Worm (Caenorhabditis elegans) whole organism, L4 larva: ENCODE data around the gene C17C3.3.
A peak's percentile ranks its signal among the peaks of the same experiment; 100 is the strongest.
"Not testable (repeated sequence)": the region's sequence is repeated elsewhere in the genome, so short reads cannot be mapped to it uniquely, and the experiment has no call there.

ENCODE experiments used
- F37D6.2 ChIP-seq: sonication (generic microtip); optimal IDR thresholded peaks from 2 replicates; lab custom pipeline; 2016; ENCODE audit warnings: mild to moderate bottlenecking, missing genetic modification characterization, missing compliant biosample characterization
- F44E2.7 ChIP-seq: fragments of 200-800 bp; sonication (Bioruptor generic); IDR thresholded peaks from 2 replicates; pipeline ENCODE4 v2.1.2; 2022; ENCODE audit warnings: missing genetic modification characterization, missing compliant biosample characterization
- R02D3.7 ChIP-seq: fragments of 150-350 bp; sonication (generic microtip); optimal IDR thresholded peaks from 3 replicates; lab custom pipeline; 2014; ENCODE audit warnings: missing biosample characterization, missing genetic modification characterization
- T20F7.1 ChIP-seq: fragments of 200-800 bp; sonication (Bioruptor generic); optimal IDR thresholded peaks from 2 replicates; lab custom pipeline; 2018; ENCODE audit warnings: mild to moderate bottlenecking, missing genetic modification characterization, missing compliant biosample characterization
- T26A8.4 ChIP-seq: fragments of 200-800 bp; sonication (Bioruptor generic); IDR thresholded peaks from 2 replicates; pipeline ENCODE4 v1.3.6; 2022; ENCODE audit warnings: missing genetic modification characterization, missing compliant biosample characterization
- aha-1 ChIP-seq: fragments of 150-350 bp; peaks from one replicate; lab custom pipeline; 2014; ENCODE audit warnings: missing biosample characterization, missing genetic modification characterization
- aly-2 ChIP-seq: sonication (generic microtip); optimal IDR thresholded peaks from 2 replicates; lab custom pipeline; 2018; ENCODE audit warnings: missing biosample characterization, missing genetic modification characterization
- daf-12 ChIP-seq: fragments of 150-350 bp; optimal IDR thresholded peaks from 2 replicates; lab custom pipeline; 2014; ENCODE audit warnings: missing biosample characterization, missing genetic modification reagents, missing genetic modification characterization
- daf-16 ChIP-seq, 3 experiments: sonication (generic microtip); optimal IDR thresholded peaks; 2 replicates each; lab custom pipeline; 2016 to 2017; ENCODE audit warnings: missing genetic modification characterization in 3 of 3, missing genetic modification reagents in 3 of 3, mild to moderate bottlenecking in 2 of 3, missing compliant biosample characterization in 2 of 3, missing biosample characterization in 1 of 3, moderate library complexity in 1 of 3
- daf-19 ChIP-seq: fragments of 200-800 bp; sonication (Bioruptor generic); conservative IDR thresholded peaks from 2 replicates; pipeline ENCODE4 v1.3.6; 2022; ENCODE audit warnings: missing genetic modification characterization, missing compliant biosample characterization
- dmd-6 ChIP-seq: fragments of 200-800 bp; sonication (Bioruptor generic); IDR thresholded peaks from 2 replicates; pipeline ENCODE4 v1.3.6; 2022; ENCODE audit warnings: missing genetic modification reagents, missing genetic modification characterization, missing compliant biosample characterization
- dmd-9 ChIP-seq: fragments of 200-800 bp; sonication (Bioruptor generic); IDR thresholded peaks from 2 replicates; pipeline ENCODE4 v1.3.6; 2022; ENCODE audit warnings: missing genetic modification reagents, missing genetic modification characterization, missing compliant biosample characterization
- dpl-1 ChIP-seq: fragments of 150-350 bp; optimal IDR thresholded peaks from 2 replicates; lab custom pipeline; 2014; ENCODE audit warnings: missing biosample characterization, missing genetic modification reagents, missing genetic modification characterization
- egl-27 ChIP-seq: sonication (generic microtip); optimal IDR thresholded peaks from 3 replicates; lab custom pipeline; 2017; ENCODE audit warnings: missing biosample characterization, missing genetic modification reagents, missing genetic modification characterization
- fkh-10 ChIP-seq: fragments of 150-350 bp; optimal IDR thresholded peaks from 2 replicates; lab custom pipeline; 2014; ENCODE audit warnings: missing biosample characterization, missing genetic modification reagents, missing genetic modification characterization
- fos-1 ChIP-seq: fragments of 150-350 bp; optimal IDR thresholded peaks from 2 replicates; lab custom pipeline; 2014; ENCODE audit warnings: missing biosample characterization, missing genetic modification characterization
- hlh-11 ChIP-seq: fragments of 200-800 bp; sonication (Bioruptor generic); optimal IDR thresholded peaks from 2 replicates; lab custom pipeline; 2018; ENCODE audit warnings: mild to moderate bottlenecking, missing genetic modification characterization, missing compliant biosample characterization
- hlh-30 ChIP-seq: sonication (generic microtip); optimal IDR thresholded peaks from 2 replicates; lab custom pipeline; 2017; ENCODE audit warnings: antibody characterized with exemption, mild to moderate bottlenecking, missing genetic modification characterization, missing compliant biosample characterization; ENCODE audit not compliant: insufficient read depth
- hmg-1.1 ChIP-seq: fragments of 200-800 bp; sonication (Bioruptor generic); IDR thresholded peaks from 2 replicates; pipeline ENCODE4 v1.3.6; 2022; ENCODE audit warnings: missing genetic modification reagents, missing genetic modification characterization, missing compliant biosample characterization
- jun-1 ChIP-seq: fragments of 150-350 bp; optimal IDR thresholded peaks from 2 replicates; lab custom pipeline; 2014; ENCODE audit warnings: missing biosample characterization, missing genetic modification reagents, missing genetic modification characterization
- lin-1 ChIP-seq: fragments of 200-800 bp; sonication (Bioruptor generic); IDR thresholded peaks from 2 replicates; pipeline ENCODE4 v1.3.6; 2022; ENCODE audit warnings: missing genetic modification reagents, missing genetic modification characterization, missing compliant biosample characterization
- lin-15B ChIP-seq: fragments of 150-350 bp; sonication (generic microtip); optimal IDR thresholded peaks from 3 replicates; lab custom pipeline; 2014; ENCODE audit warnings: missing biosample characterization, missing genetic modification characterization
- lin-29 ChIP-seq: fragments of 200-800 bp; sonication (Bioruptor generic); IDR thresholded peaks from 2 replicates; pipeline ENCODE4 v1.3.6; 2022; ENCODE audit warnings: missing genetic modification reagents, missing genetic modification characterization, missing compliant biosample characterization
- mes-2 ChIP-seq: sonication (generic microtip); optimal IDR thresholded peaks from 2 replicates; lab custom pipeline; 2016; ENCODE audit warnings: missing genotype, mild to moderate bottlenecking, missing genetic modification characterization, missing compliant biosample characterization; ENCODE audit not compliant: poor library complexity, severe bottlenecking
- nhr-10 ChIP-seq: fragments of 150-350 bp; optimal IDR thresholded peaks from 2 replicates; lab custom pipeline; 2014; ENCODE audit warnings: missing biosample characterization, missing genetic modification characterization
- nhr-102 ChIP-seq: sonication (generic microtip); optimal IDR thresholded peaks from 2 replicates; lab custom pipeline; 2016; ENCODE audit warnings: mild to moderate bottlenecking, missing genetic modification characterization, moderate library complexity, missing compliant biosample characterization
- nhr-237 ChIP-seq: sonication (generic microtip); optimal IDR thresholded peaks from 2 replicates; lab custom pipeline; 2017; ENCODE audit warnings: missing biosample characterization, missing genetic modification characterization
- nhr-41 ChIP-seq: fragments of 200-800 bp; sonication (Bioruptor generic); IDR thresholded peaks from 2 replicates; pipeline ENCODE4 v1.3.6; 2022; ENCODE audit warnings: missing genetic modification reagents, missing genetic modification characterization, missing compliant biosample characterization
- pha-4 ChIP-seq, 2 experiments: fragments of 150-350 bp in 1 of 2; fragments of 200-800 bp in 1 of 2; sonication (Bioruptor generic) in 1 of 2; IDR thresholded peaks in 1 of 2; optimal IDR thresholded peaks in 1 of 2; 2 replicates each; pipeline versions ENCODE4 v1.3.6 to Lab custom; 2014 to 2022; ENCODE audit warnings: missing genetic modification characterization in 2 of 2, missing genetic modification reagents in 2 of 2, missing biosample characterization in 1 of 2, missing compliant biosample characterization in 1 of 2
- rbr-2 ChIP-seq: sonication (generic microtip); optimal IDR thresholded peaks from 2 replicates; lab custom pipeline; 2016; ENCODE audit warnings: missing genotype, missing genetic modification characterization, missing compliant biosample characterization
- saeg-2 ChIP-seq: fragments of 200-800 bp; sonication (Bioruptor generic); IDR thresholded peaks from 2 replicates; pipeline ENCODE4 v1.3.6; 2022; ENCODE audit warnings: missing genetic modification reagents, missing genetic modification characterization, missing compliant biosample characterization
- sdz-12 ChIP-seq: fragments of 200-800 bp; sonication (Bioruptor generic); optimal IDR thresholded peaks from 2 replicates; lab custom pipeline; 2018; ENCODE audit warnings: mild to moderate bottlenecking, missing genetic modification characterization, missing compliant biosample characterization
- snpc-1.2 ChIP-seq: fragments of 200-800 bp; sonication (Bioruptor generic); IDR thresholded peaks from 2 replicates; pipeline ENCODE4 v1.3.6; 2022; ENCODE audit warnings: missing genetic modification reagents, missing genetic modification characterization, missing compliant biosample characterization
- snpc-4 ChIP-seq: fragments of 150-350 bp; optimal IDR thresholded peaks from 2 replicates; lab custom pipeline; 2014; ENCODE audit warnings: missing biosample characterization, missing genetic modification characterization
- spr-1 ChIP-seq: sonication (generic microtip); optimal IDR thresholded peaks from 2 replicates; lab custom pipeline; 2016; ENCODE audit warnings: mild to moderate bottlenecking, missing genetic modification characterization, missing compliant biosample characterization
- tra-1 ChIP-seq: fragments of 200-800 bp; sonication (Bioruptor generic); IDR thresholded peaks from 2 replicates; pipeline ENCODE4 v1.3.6; 2022; ENCODE audit warnings: missing genetic modification reagents, missing genetic modification characterization, missing compliant biosample characterization
- unc-130 ChIP-seq: sonication (generic microtip); optimal IDR thresholded peaks from 2 replicates; lab custom pipeline; 2016; ENCODE audit warnings: missing genetic modification reagents, missing genetic modification characterization, missing compliant biosample characterization
- unc-39 ChIP-seq: sonication (generic microtip); optimal IDR thresholded peaks from 2 replicates; lab custom pipeline; 2017; ENCODE audit warnings: missing biosample characterization, missing genetic modification characterization
- unc-62 ChIP-seq, 3 experiments: fragments of 150-350 bp in 1 of 3; sonication (generic microtip); optimal IDR thresholded peaks in 2 of 3; peaks in 1 of 3; 1 replicate in 1 of 3; 2 replicates in 2 of 3; lab custom pipeline; 2014 to 2017; ENCODE audit warnings: missing biosample characterization in 3 of 3, missing genetic modification characterization in 3 of 3, missing genetic modification reagents in 3 of 3, missing genotype in 1 of 3
- zfp-3 ChIP-seq: fragments of 200-800 bp; sonication (Bioruptor generic); conservative IDR thresholded peaks from 2 replicates; pipeline ENCODE4 v1.3.6; 2022; ENCODE audit warnings: missing genetic modification reagents, missing genetic modification characterization, missing compliant biosample characterization
- zip-11 ChIP-seq: fragments of 200-800 bp; sonication (Bioruptor generic); IDR thresholded peaks from 2 replicates; pipeline ENCODE4 v1.3.6; 2022; ENCODE audit warnings: missing genetic modification characterization, missing compliant biosample characterization
- ztf-11 ChIP-seq: fragments of 150-350 bp; optimal IDR thresholded peaks from 2 replicates; lab custom pipeline; 2014; ENCODE audit warnings: missing biosample characterization, missing genetic modification characterization

Gene C17C3.3

ce11 chrII:5537078-5537477 lies 24.5 kb upstream of the C17C3.3 start:
- TF ChIP-seq spr-1 (tag; lab: Kevin White, UChicago) (peak; percentile 65), F37D6.2 (tag; lab: Kevin White, UChicago) (no peak), T20F7.1 (GFP tag; lab: Kevin White, UChicago) (peak; percentile 61)

ce11 chrII:5537524-5537923 lies 24.0 kb upstream of the C17C3.3 start, which contains the start of gene C17C3.11:
Gene C17C3.11 (plus strand): TSS chrII:5537824.
- TF ChIP-seq jun-1 (tag; lab: Kevin White, UChicago) (no peak), fos-1 (tag; lab: Kevin White, UChicago) (no peak), unc-39 (tag; lab: Kevin White, UChicago) (no peak), pha-4 (GFP tag; IDR thresholded peaks at IDR 0.05; lab: Robert Waterston, UW) (no peak), pha-4 (tag; optimal IDR thresholded peaks at IDR 0.05; lab: Kevin White, UChicago) (no peak), zfp-3 (no peak), hmg-1.1 (GFP tag; lab: Robert Waterston, UW) (no peak), daf-19 (GFP tag; lab: Robert Waterston, UW) (no peak), tra-1 (GFP tag; lab: Robert Waterston, UW) (no peak), ztf-11 (tag; lab: Kevin White, UChicago) (no peak), lin-15B (tag; lab: Kevin White, UChicago) (no peak), lin-29 (no peak), egl-27 (tag; lab: Kevin White, UChicago) (no peak), unc-62 (GFP tag; optimal IDR thresholded peaks at IDR 0.05 in 1 of 2; lab: Kevin White, UChicago) (no peak), unc-62 (tag; optimal IDR thresholded peaks at IDR 0.05; lab: Kevin White, UChicago) (no peak), nhr-10 (no peak), snpc-1.2 (GFP tag; lab: Robert Waterston, UW) (no peak), snpc-4 (tag; lab: Kevin White, UChicago) (no peak)

ce11 chrII:5540113-5540512 lies 21.4 kb upstream of the C17C3.3 start, which contains the start of gene hlh-27:
Gene hlh-27 (minus strand): TSS chrII:5540213.
- not testable (repeated sequence) for TF ChIP-seq daf-16 (GFP tag; optimal IDR thresholded peaks at IDR 0.05; lab: Kevin White, UChicago); daf-16 (tag; optimal IDR thresholded peaks at IDR 0.05; lab: Kevin White, UChicago); rbr-2 (tag; lab: Kevin White, UChicago); daf-12 (tag; lab: Kevin White, UChicago)

- TF ChIP-seq nhr-102 (no peak), lin-1 (GFP tag; lab: Robert Waterston, UW) (no peak), aha-1 (tag; lab: Kevin White, UChicago) (no peak), T26A8.4 (GFP tag; lab: Robert Waterston, UW) (no peak), zfp-3 (no peak), dmd-6 (GFP tag; lab: Robert Waterston, UW) (no peak), hlh-30 (tag; lab: Kevin White, UChicago) (no peak), R02D3.7 (tag; lab: Kevin White, UChicago) (no peak), dmd-9 (no peak), lin-29 (no peak), nhr-237 (no peak)
- TF ChIP-seq, all 104 proteins: peak for 0
Measured at ce11 chrII:5541685-5542084, 19.9 kb upstream of the C17C3.3 start, which contains the start of gene C17C3.24. Gene C17C3.24 (minus strand): TSS chrII:5541785.

ce11 chrII:5543476-5544144 lies 17.9 kb upstream of the C17C3.3 start:
- peak; percentile 97 for TF ChIP-seq hlh-11 (tag; lab: Kevin White, UChicago)
- peak; percentile 97 for TF ChIP-seq nhr-102
- TF ChIP-seq pha-4 (GFP tag; IDR thresholded peaks at IDR 0.05; lab: Robert Waterston, UW), result peak; percentile 96
- TF ChIP-seq pha-4 (tag; optimal IDR thresholded peaks at IDR 0.05; lab: Kevin White, UChicago), result peak; percentile 88
- peak; percentile 98 for TF ChIP-seq fkh-10
- peak; percentile 95 for TF ChIP-seq saeg-2 (GFP tag; lab: Robert Waterston, UW)
- TF ChIP-seq zip-11 (GFP tag; lab: Robert Waterston, UW), result 0 out of 2 replicates have a peak, but pooled peaks have one; percentile 7
- peak; percentile 85 for TF ChIP-seq dpl-1
- peak; percentile 87 for TF ChIP-seq aly-2 (tag; lab: Kevin White, UChicago)
- TF ChIP-seq sdz-12 (GFP tag; lab: Kevin White, UChicago), result peak; percentile 94
- peak; percentile 88 for TF ChIP-seq nhr-41 (GFP tag; lab: Robert Waterston, UW)
- peak; percentile 97 for TF ChIP-seq mes-2
- 0 out of 2 replicates have a peak, but pooled peaks have one; percentile 69 for TF ChIP-seq F44E2.7
- peak; percentile 34 for TF ChIP-seq unc-130 (GFP tag; lab: Kevin White, UChicago)
